Fruit fly (Drosophila melanogaster): ENCODE data around the gene CG14624.

Gene CG14624

dm6 chrX:1229567-1229966 is 23.0 kb downstream of the CG14624 start:
- peak; percentile 56; the same call in 1 of the 2 replicates for TF ChIP-seq vvl (GFP tag; IDR thresholded peaks at IDR 0.05)
- TF ChIP-seq sr (GFP tag; IDR thresholded peaks at IDR 0.05), result peak; percentile 84
- peak; percentile 8 for TF ChIP-seq Med (GFP tag)
- no peak for TF ChIP-seq ap (GFP tag; IDR thresholded peaks at IDR 0.05)
- TF ChIP-seq tna (GFP tag; IDR thresholded peaks at IDR 0.05; ENCODE audit: partially characterized antibody), result 0 out of 2 replicates have a peak, but pooled peaks have one; percentile 17
- TF ChIP-seq Dref (GFP tag; IDR thresholded peaks at IDR 0.05), result no peak
- peak; percentile 35 for TF ChIP-seq sd (tag; optimal IDR thresholded peaks at IDR 0.05)
- peak; percentile 69 for TF ChIP-seq cwo (GFP tag; optimal IDR thresholded peaks at IDR 0.05)

dm6 chrX:1231707-1232106 is 25.2 kb downstream of the CG14624 start:
- TF ChIP-seq Hr51 (GFP tag; optimal IDR thresholded peaks at IDR 0.05) (no peak), CG4328 (GFP tag; optimal IDR thresholded peaks at IDR 0.05) (no peak), CG14050 (GFP tag; IDR thresholded peaks at IDR 0.05) (no peak), Drgx (GFP tag; IDR thresholded peaks at IDR 0.05) (peak; percentile 62)

- TF ChIP-seq pros (GFP tag; optimal IDR thresholded peaks at IDR 0.05), result peak; percentile 45
- TF ChIP-seq Kr (GFP tag; optimal IDR thresholded peaks at IDR 0.05), result peak; percentile 62
- TF ChIP-seq dm (GFP tag; optimal IDR thresholded peaks at IDR 0.05), result peak; percentile 30
- peak; percentile 29 for TF ChIP-seq CG3163 (GFP tag; optimal IDR thresholded peaks at IDR 0.05)
- TF ChIP-seq twi (tag; optimal IDR thresholded peaks at IDR 0.05), result peak; percentile 91
- 0 out of 4 replicates have a peak, but pooled peaks have one; percentile 6 for TF ChIP-seq chinmo (GFP tag; IDR thresholded peaks at IDR 0.05; ENCODE audit: partially characterized antibody)
- no peak for TF ChIP-seq CG16863 (GFP tag; optimal IDR thresholded peaks at IDR 0.05)
- peak; percentile 46 for TF ChIP-seq Med (GFP tag)
- TF ChIP-seq sens (GFP tag), result peak; percentile 0
- peak; percentile 54 for TF ChIP-seq crol (GFP tag; IDR thresholded peaks at IDR 0.05)
- no peak for TF ChIP-seq sc (optimal IDR thresholded peaks at IDR 0.05)
- no peak for TF ChIP-seq sc (GFP tag; optimal IDR thresholded peaks at IDR 0.05)
- peak; percentile 32 for TF ChIP-seq CG7987 (GFP tag; optimal IDR thresholded peaks at IDR 0.05)
- TF ChIP-seq Deaf1 (tag; optimal IDR thresholded peaks at IDR 0.05), result peak; percentile 46
- TF ChIP-seq Max (GFP tag; optimal IDR thresholded peaks at IDR 0.05), result no peak
- no peak for TF ChIP-seq dpn (GFP tag; optimal IDR thresholded peaks at IDR 0.05)
- TF ChIP-seq pfk (GFP tag; optimal IDR thresholded peaks at IDR 0.05), result peak; percentile 99
- TF ChIP-seq Trl (optimal IDR thresholded peaks at IDR 0.05), result peak; percentile 48 to 66
- TF ChIP-seq Trl (GFP tag; optimal IDR thresholded peaks at IDR 0.05), result no peak
- TF ChIP-seq aop (GFP tag; IDR thresholded peaks at IDR 0.05), result peak; percentile 20; the same call in 1 of the 2 replicates
- TF ChIP-seq ci (GFP tag; IDR thresholded peaks at IDR 0.05), result 0 out of 3 replicates have a peak, but pooled peaks have one; percentile 13
- TF ChIP-seq CG1832 (GFP tag; optimal IDR thresholded peaks at IDR 0.05), result peak; percentile 18
- TF ChIP-seq ssp (GFP tag; IDR thresholded peaks at IDR 0.05), result no peak
- peak; percentile 27 for TF ChIP-seq nom (GFP tag; optimal IDR thresholded peaks at IDR 0.05)
- TF ChIP-seq schlank (tag; optimal IDR thresholded peaks at IDR 0.05), result no peak
Measured at dm6 chrX:1232533-1233212, 26.1 kb downstream of the CG14624 start.

dm6 chrX:1233989-1234388 is 27.5 kb downstream of the CG14624 start:
- TF ChIP-seq CG15601 (tag; optimal IDR thresholded peaks at IDR 0.05) (no peak), NK7.1 (GFP tag; optimal IDR thresholded peaks at IDR 0.05) (no peak), hb (GFP tag; IDR thresholded peaks at IDR 0.05; ENCODE audit: partially characterized antibody) (no peak), CG9932 (GFP tag; IDR thresholded peaks at IDR 0.05) (no peak), unpg (GFP tag; optimal IDR thresholded peaks at IDR 0.05) (no peak), CG3163 (GFP tag; optimal IDR thresholded peaks at IDR 0.05) (peak; percentile 77), pfk (GFP tag; optimal IDR thresholded peaks at IDR 0.05) (peak; percentile 85), ATbp (GFP tag; optimal IDR thresholded peaks at IDR 0.05) (no peak), Drgx (GFP tag; IDR thresholded peaks at IDR 0.05) (no peak), zen (tag; optimal IDR thresholded peaks at IDR 0.05) (no peak), CG2678 (tag; optimal IDR thresholded peaks at IDR 0.05) (no peak), CG16863 (GFP tag; optimal IDR thresholded peaks at IDR 0.05) (no peak), pan (optimal IDR thresholded peaks at IDR 0.05) (no peak), pan (GFP tag; optimal IDR thresholded peaks at IDR 0.05 in 1 of 2, IDR thresholded peaks at IDR 0.05 in 1 of 2) (no peak), Atf6 (GFP tag; IDR thresholded peaks at IDR 0.05) (no peak)
